Fruit fly (Drosophila melanogaster): ENCODE results near the gene CG33272.

CG33272 gene

DNA sequence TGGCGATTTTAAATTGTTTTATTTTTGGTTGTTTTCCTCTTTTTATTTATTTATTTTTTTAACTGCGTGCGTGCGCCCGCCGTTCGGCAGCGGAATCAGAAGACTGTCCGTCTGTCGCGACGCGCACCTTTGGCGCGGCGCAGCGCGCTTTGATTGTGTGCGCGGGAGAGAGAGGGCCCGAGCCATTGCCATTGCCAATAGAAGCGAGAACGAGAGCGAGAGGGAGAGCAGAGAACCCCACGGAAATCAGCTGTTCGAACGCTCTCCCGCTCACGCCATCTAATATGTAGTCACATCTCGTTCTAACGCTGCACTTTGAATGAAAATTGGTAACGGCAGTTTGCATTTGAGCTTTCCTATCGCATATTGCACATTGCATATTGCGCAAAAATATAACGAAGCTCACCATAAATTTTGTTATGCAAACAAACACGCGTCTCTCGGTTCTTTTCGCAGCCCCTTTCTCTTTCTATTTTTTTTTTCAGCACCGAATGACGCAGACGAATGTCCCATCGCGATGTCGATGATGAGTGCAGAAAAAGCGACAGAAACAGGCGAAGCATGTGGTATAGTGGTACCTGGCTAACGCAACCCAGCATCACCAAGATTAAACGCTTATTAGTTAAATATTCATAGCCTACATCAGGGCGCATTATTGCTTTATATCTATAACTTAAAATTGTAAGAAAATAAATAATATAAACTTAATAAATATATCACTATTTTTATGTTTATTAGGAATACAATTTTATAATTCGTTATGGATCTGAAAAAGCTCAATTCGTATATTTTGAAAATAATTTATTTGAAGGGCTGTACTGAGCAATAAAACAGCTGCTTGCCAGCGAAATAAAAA, 24.2 kb upstream of the CG33272 start (continued):
- TF ChIP-seq B-H2 (GFP tag; optimal IDR thresholded peaks at IDR 0.05) (no peak), sob (GFP tag; IDR thresholded peaks at IDR 0.05) (no peak), CG6813 (GFP tag; optimal IDR thresholded peaks at IDR 0.05) (no peak), chm (GFP tag; IDR thresholded peaks at IDR 0.05) (peak; percentile 64; the same call in 1 of the 2 replicates), CG31224 (GFP tag; IDR thresholded peaks at IDR 0.05) (no peak), insv (GFP tag; optimal IDR thresholded peaks at IDR 0.05) (no peak), dm (GFP tag; optimal IDR thresholded peaks at IDR 0.05) (no peak), CG10321 (GFP tag; IDR thresholded peaks at IDR 0.05) (peak; percentile 65; the same call in 1 of the 2 replicates), tgo (GFP tag; IDR thresholded peaks at IDR 0.05) (0 out of 3 replicates have a peak, but pooled peaks have one; percentile 25), dmrt99B (tag; optimal IDR thresholded peaks at IDR 0.05) (peak; percentile 28), vfl (GFP tag; optimal IDR thresholded peaks at IDR 0.05) (no peak), crol (GFP tag; IDR thresholded peaks at IDR 0.05) (0 out of 2 replicates have a peak, but pooled peaks have one; percentile 11), CG3847 (GFP tag; IDR thresholded peaks at IDR 0.05) (no peak), grau (tag; optimal IDR thresholded peaks at IDR 0.05) (peak; percentile 88), CG34376 (GFP tag; optimal IDR thresholded peaks at IDR 0.05) (peak; percentile 30), Oaz (GFP tag; IDR thresholded peaks at IDR 0.05) (0 out of 2 replicates have a peak, but pooled peaks have one; percentile 23), CG18599 (GFP tag; optimal IDR thresholded peaks at IDR 0.05) (no peak), Fer1 (GFP tag; optimal IDR thresholded peaks at IDR 0.05) (no peak), CG7556 (GFP tag; optimal IDR thresholded peaks at IDR 0.05) (peak; percentile 21), bigmax (GFP tag; optimal IDR thresholded peaks at IDR 0.05) (no peak), pan (optimal IDR thresholded peaks at IDR 0.05) (no peak), pan (GFP tag; optimal IDR thresholded peaks at IDR 0.05 in 1 of 2, IDR thresholded peaks at IDR 0.05 in 1 of 2) (peak in 1 of 2 experiments; percentile 33), Dbx (GFP tag; IDR thresholded peaks at IDR 0.05) (peak; percentile 29; the same call in 1 of the 3 replicates), toy (GFP tag; IDR thresholded peaks at IDR 0.05) (no peak), slbo (GFP tag; IDR thresholded peaks at IDR 0.05) (peak; percentile 50; the same call in 1 of the 2 replicates), kay (GFP tag; optimal IDR thresholded peaks at IDR 0.05) (no peak), Pdp1 (GFP tag; optimal IDR thresholded peaks at IDR 0.05) (peak in 1 of 2 experiments; percentile 62), so (GFP tag; IDR thresholded peaks at IDR 0.05) (no peak), HLH4C (GFP tag; IDR thresholded peaks at IDR 0.05; ENCODE audit: partially characterized antibody) (no peak), ac (GFP tag; optimal IDR thresholded peaks at IDR 0.05) (no peak), Hr3 (GFP tag; optimal IDR thresholded peaks at IDR 0.05) (no peak), Deaf1 (tag; optimal IDR thresholded peaks at IDR 0.05) (peak; percentile 29), Trl (optimal IDR thresholded peaks at IDR 0.05) (peak; percentile 75 to 87), Trl (GFP tag; optimal IDR thresholded peaks at IDR 0.05) (no peak), z (GFP tag; IDR thresholded peaks at IDR 0.05) (0 out of 3 replicates have a peak, but pooled peaks have one; percentile 15), grn (GFP tag; optimal IDR thresholded peaks at IDR 0.05) (no peak), zfh2 (GFP tag; optimal IDR thresholded peaks at IDR 0.05) (no peak), CG13123 (GFP tag; optimal IDR thresholded peaks at IDR 0.05) (no peak), Adf1 (GFP tag; IDR thresholded peaks at IDR 0.05) (peak; percentile 85), CG1832 (GFP tag; optimal IDR thresholded peaks at IDR 0.05) (peak; percentile 83), CG12236 (GFP tag; optimal IDR thresholded peaks at IDR 0.05) (no peak), aop (GFP tag; IDR thresholded peaks at IDR 0.05) (no peak), pum (GFP tag; optimal IDR thresholded peaks at IDR 0.05) (no peak), Kr (GFP tag; optimal IDR thresholded peaks at IDR 0.05) (no peak), CG10565 (GFP tag; optimal IDR thresholded peaks at IDR 0.05) (no peak), dmrt11E (tag; optimal IDR thresholded peaks at IDR 0.05) (no peak), unc-4 (GFP tag; IDR thresholded peaks at IDR 0.05; ENCODE audit: partially characterized antibody) (peak; percentile 27; the same call in 1 of the 2 replicates), CG12659 (GFP tag; optimal IDR thresholded peaks at IDR 0.05) (peak; percentile 22), CG9437 (GFP tag; optimal IDR thresholded peaks at IDR 0.05) (peak; percentile 1)
